Fruit fly (Drosophila melanogaster) whole organism, wandering third instar larva: Measurements from ENCODE around the gene meng.

Source experiments
- CrebA ChIP-seq: fragments of 200-800 bp; sonication (Bioruptor generic); optimal IDR thresholded peaks from 2 replicates; lab custom pipeline; 2016; ENCODE audit warnings: missing biosample characterization, mild to moderate bottlenecking, missing genetic modification characterization, borderline replicate concordance
- Hr78 ChIP-seq: fragments of >200 bp; optimal IDR thresholded peaks from 2 replicates; lab custom pipeline; 2017; ENCODE audit warnings: missing biosample characterization, missing genetic modification characterization
- Hr83 ChIP-seq: fragments of 200-300 bp; sonication (Bioruptor generic); optimal IDR thresholded peaks from 2 replicates; lab custom pipeline; 2016; ENCODE audit warnings: missing biosample characterization, mild to moderate bottlenecking, missing genetic modification characterization, moderate library complexity; ENCODE audit not compliant: poor library complexity, severe bottlenecking
- Jra ChIP-seq: sonication (Bioruptor generic); optimal IDR thresholded peaks from 2 replicates; lab custom pipeline; 2016; ENCODE audit warnings: missing biosample characterization, missing genetic modification characterization
- Mio ChIP-seq: sonication (Bioruptor generic); optimal IDR thresholded peaks from 2 replicates; lab custom pipeline; 2016; ENCODE audit warnings: missing biosample characterization, missing genetic modification characterization
- OdsH ChIP-seq: fragments of 200-800 bp; sonication (Bioruptor generic); optimal IDR thresholded peaks from 2 replicates; lab custom pipeline; 2016; ENCODE audit warnings: missing biosample characterization, mild to moderate bottlenecking, missing genetic modification characterization
- Rel ChIP-seq, 2 experiments: fragments of 200-800 bp; sonication (Bioruptor generic) in 1 of 2; optimal IDR thresholded peaks; 2 replicates in 1 of 2; 3 replicates in 1 of 2; lab custom pipeline; 2016 to 2019; ENCODE audit warnings: mild to moderate bottlenecking in 2 of 2, missing biosample characterization in 2 of 2, missing genetic modification characterization in 2 of 2, moderate library complexity in 1 of 2
- br ChIP-seq: fragments of 200-800 bp; sonication (Bioruptor generic); optimal IDR thresholded peaks from 2 replicates; lab custom pipeline; 2016; ENCODE audit warnings: missing biosample characterization, missing genetic modification characterization
- h ChIP-seq: fragments of 200-800 bp; sonication (Bioruptor generic); optimal IDR thresholded peaks from 3 replicates; lab custom pipeline; 2016; ENCODE audit warnings: missing biosample characterization, mild to moderate bottlenecking, missing genetic modification characterization
- lola ChIP-seq: fragments of >200 bp; optimal IDR thresholded peaks from 2 replicates; lab custom pipeline; 2017; ENCODE audit warnings: missing biosample characterization, missing genetic modification characterization
- pan ChIP-seq: fragments of >200 bp; optimal IDR thresholded peaks from 2 replicates; lab custom pipeline; 2017
- psq ChIP-seq: fragments of 200-800 bp; sonication (Bioruptor generic); optimal IDR thresholded peaks from 3 replicates; lab custom pipeline; 2017; ENCODE audit warnings: missing biosample characterization, mild to moderate bottlenecking, missing genetic modification characterization, moderate library complexity
- sage ChIP-seq: fragments of 200-800 bp; sonication (Bioruptor generic); optimal IDR thresholded peaks from 2 replicates; lab custom pipeline; 2016; ENCODE audit warnings: missing biosample characterization, mild to moderate bottlenecking, missing genetic modification characterization

- TF ChIP-seq lola (no peak), sage (GFP tag; lab: Kevin White, UChicago) (no peak), Rel (GFP tag; optimal IDR thresholded peaks at IDR 0.05; lab: Kevin White, UChicago) (no peak), Rel (tag; optimal IDR thresholded peaks at IDR 0.05; lab: Kevin White, UChicago) (no peak), psq (no peak), Jra (GFP tag; lab: Kevin White, UChicago) (no peak), h (GFP tag; lab: Kevin White, UChicago) (no peak), Mio (GFP tag; lab: Kevin White, UChicago) (no peak), OdsH (GFP tag; lab: Kevin White, UChicago) (no peak), CrebA (no peak), br (no peak), Hr83 (no peak), Hr78 (GFP tag; lab: Kevin White, UChicago) (no peak), pan (lab: Kevin White, UChicago) (no peak)
Measured at dm6 chr2L:6705081-6705480, 37.2 kb upstream of the meng start.
